Fruit fly (Drosophila melanogaster) whole organism, prepupa: ENCODE results near the gene Indy-2.
A peak's percentile ranks its signal among the peaks of the same experiment; 100 is the strongest.

ENCODE experiments used
- CG10669 ChIP-seq: fragments of 200-800 bp; sonication (Bioruptor generic); optimal IDR thresholded peaks from 3 replicates; lab custom pipeline; 2018; ENCODE audit warnings: missing biosample characterization, mild to moderate bottlenecking, missing genetic modification characterization, moderate library complexity
- CG11294 ChIP-seq: fragments of 200-800 bp; sonication (Bioruptor generic); IDR thresholded peaks from 2 replicates; pipeline ENCODE4 v1.3.6; 2022; ENCODE audit warnings: missing biosample characterization, missing genetic modification characterization
- CG11762 ChIP-seq: fragments of 200-800 bp; sonication (Bioruptor generic); optimal IDR thresholded peaks from 3 replicates; lab custom pipeline; 2016; ENCODE audit warnings: missing biosample characterization, missing genetic modification characterization; ENCODE audit not compliant: insufficient read depth
- CG15336 ChIP-seq: fragments of 200-800 bp; sonication (Bioruptor generic); IDR thresholded peaks from 2 replicates; pipeline ENCODE4 v1.3.6; 2022; ENCODE audit warnings: missing biosample characterization, missing genetic modification characterization
- CG1621 ChIP-seq: fragments of 200-800 bp; sonication (Bioruptor generic); optimal IDR thresholded peaks from 3 replicates; lab custom pipeline; 2018; ENCODE audit warnings: missing biosample characterization, mild to moderate bottlenecking, missing genetic modification characterization
- CG16779 ChIP-seq: fragments of 200-800 bp; sonication (Bioruptor generic); optimal IDR thresholded peaks from 3 replicates; lab custom pipeline; 2017; ENCODE audit warnings: missing biosample characterization, mild to moderate bottlenecking, missing genetic modification characterization
- CG3032 ChIP-seq: fragments of 200-800 bp; optimal IDR thresholded peaks from 2 replicates; lab custom pipeline; 2019; ENCODE audit warnings: missing biosample characterization, mild to moderate bottlenecking, missing genetic modification characterization, moderate library complexity
- CG32006 ChIP-seq: fragments of 200-800 bp; sonication (Bioruptor generic); optimal IDR thresholded peaks from 3 replicates; lab custom pipeline; 2017; ENCODE audit warnings: missing biosample characterization, mild to moderate bottlenecking, missing genetic modification characterization
- CG4318 ChIP-seq: fragments of 200-800 bp; sonication (Bioruptor generic); optimal IDR thresholded peaks from 3 replicates; lab custom pipeline; 2017; ENCODE audit warnings: missing biosample characterization, mild to moderate bottlenecking, missing genetic modification characterization
- CG6163 ChIP-seq: fragments of 200-800 bp; sonication (Bioruptor generic); IDR thresholded peaks from 3 replicates; pipeline ENCODE4 v1.3.6; 2022; ENCODE audit warnings: missing biosample characterization, missing genetic modification characterization
- CG6808 ChIP-seq: fragments of 200-800 bp; sonication (Bioruptor generic); optimal IDR thresholded peaks from 3 replicates; lab custom pipeline; 2017; ENCODE audit warnings: missing biosample characterization, missing genetic modification characterization, mild to moderate bottlenecking, moderate library complexity, missing genetic modification reagents
- CG6854 ChIP-seq: fragments of 200-800 bp; sonication (Bioruptor generic); optimal IDR thresholded peaks from 2 replicates; lab custom pipeline; 2017; ENCODE audit warnings: missing biosample characterization, mild to moderate bottlenecking, missing genetic modification characterization
- CG7368 ChIP-seq: fragments of 200-800 bp; sonication (Bioruptor generic); optimal IDR thresholded peaks from 3 replicates; lab custom pipeline; 2016; ENCODE audit warnings: missing biosample characterization, missing genetic modification characterization
- CG8119 ChIP-seq: fragments of 200-800 bp; sonication (Bioruptor generic); IDR thresholded peaks from 3 replicates; pipeline ENCODE4 v1.3.6; 2022; ENCODE audit warnings: missing biosample characterization, missing genetic modification characterization
- CG8319 ChIP-seq: fragments of 200-800 bp; sonication (Bioruptor generic); optimal IDR thresholded peaks from 3 replicates; lab custom pipeline; 2016; ENCODE audit warnings: missing biosample characterization, missing genetic modification characterization
- CG8632 ChIP-seq: fragments of 200-800 bp; sonication (Bioruptor generic); optimal IDR thresholded peaks from 3 replicates; lab custom pipeline; 2016; ENCODE audit warnings: missing biosample characterization, missing genetic modification characterization
- CG9139 ChIP-seq: fragments of 200-800 bp; sonication (Bioruptor generic); optimal IDR thresholded peaks from 3 replicates; lab custom pipeline; 2017; ENCODE audit warnings: missing biosample characterization, mild to moderate bottlenecking, missing genetic modification characterization
- Eip75B ChIP-seq: fragments of 200-800 bp; sonication (Bioruptor generic); optimal IDR thresholded peaks from 3 replicates; lab custom pipeline; 2016; ENCODE audit warnings: missing biosample characterization, missing genetic modification characterization
- Eip78C ChIP-seq: fragments of 200-800 bp; sonication (Bioruptor generic); peaks from one replicate; lab custom pipeline; 2016; ENCODE audit warnings: missing biosample characterization, missing genetic modification characterization
- Eip93F ChIP-seq: fragments of 200-800 bp; sonication (Bioruptor generic); optimal IDR thresholded peaks from 2 replicates; lab custom pipeline; 2016; ENCODE audit warnings: missing biosample characterization, mild to moderate bottlenecking, missing genetic modification characterization
- Ets21C ChIP-seq: fragments of 200-800 bp; sonication (Bioruptor generic); optimal IDR thresholded peaks from 3 replicates; lab custom pipeline; 2016; ENCODE audit warnings: missing biosample characterization, missing genetic modification characterization
- Ets96B ChIP-seq: fragments of 200-800 bp; optimal IDR thresholded peaks from 2 replicates; lab custom pipeline; 2019; ENCODE audit warnings: missing biosample characterization, mild to moderate bottlenecking, missing genetic modification characterization, moderate library complexity
- Gug ChIP-seq: fragments of 200-800 bp; sonication (Bioruptor generic); IDR thresholded peaks from 2 replicates; pipeline ENCODE4 v1.3.6; 2022; ENCODE audit warnings: missing biosample characterization, missing genetic modification characterization
- Hr38 ChIP-seq: sonication (Bioruptor generic); optimal IDR thresholded peaks from 2 replicates; lab custom pipeline; 2016; ENCODE audit warnings: missing biosample characterization, missing genetic modification characterization
- Hr39 ChIP-seq: fragments of 200-800 bp; sonication (Bioruptor generic); optimal IDR thresholded peaks from 2 replicates; lab custom pipeline; 2016; ENCODE audit warnings: missing biosample characterization, missing genetic modification characterization
- Lpt ChIP-seq: fragments of 200-800 bp; sonication (Bioruptor generic); optimal IDR thresholded peaks from 3 replicates; lab custom pipeline; 2016; ENCODE audit warnings: missing biosample characterization, missing genetic modification characterization
- Met ChIP-seq: fragments of 200-800 bp; sonication (Bioruptor generic); optimal IDR thresholded peaks from 3 replicates; lab custom pipeline; 2016; ENCODE audit warnings: missing biosample characterization, missing genetic modification characterization
- OdsH ChIP-seq: fragments of 200-800 bp; sonication (Bioruptor generic); optimal IDR thresholded peaks from 3 replicates; lab custom pipeline; 2016; ENCODE audit warnings: missing biosample characterization, missing genetic modification characterization
- Smox ChIP-seq: fragments of 200-800 bp; sonication (Bioruptor generic); optimal IDR thresholded peaks from 3 replicates; lab custom pipeline; 2016; ENCODE audit warnings: missing biosample characterization, missing genetic modification characterization
- Sox102F ChIP-seq: fragments of 200-800 bp; sonication (Bioruptor generic); optimal IDR thresholded peaks from 2 replicates; lab custom pipeline; 2016; ENCODE audit warnings: missing biosample characterization, mild to moderate bottlenecking, missing genetic modification characterization
- Sox14 ChIP-seq: fragments of 200-800 bp; sonication (Bioruptor generic); optimal IDR thresholded peaks from 3 replicates; lab custom pipeline; 2016; ENCODE audit warnings: missing biosample characterization, missing genetic modification characterization
- achi ChIP-seq: fragments of 200-800 bp; sonication (Bioruptor generic); optimal IDR thresholded peaks from 3 replicates; lab custom pipeline; 2016; ENCODE audit warnings: missing biosample characterization, missing genetic modification characterization
- acj6 ChIP-seq: fragments of 200-800 bp; sonication (Bioruptor generic); optimal IDR thresholded peaks from 3 replicates; lab custom pipeline; 2016; ENCODE audit warnings: missing biosample characterization, missing genetic modification characterization
- dac ChIP-seq: fragments of 200-800 bp; sonication (Bioruptor generic); optimal IDR thresholded peaks from 2 replicates; lab custom pipeline; 2017; ENCODE audit warnings: missing biosample characterization, mild to moderate bottlenecking, missing genetic modification characterization
- eg ChIP-seq: fragments of 200-800 bp; sonication (Bioruptor generic); IDR thresholded peaks from 3 replicates; pipeline ENCODE4 v1.3.6; 2022; ENCODE audit warnings: missing biosample characterization, missing genetic modification characterization
- fd59A ChIP-seq: fragments of 200-800 bp; sonication (Bioruptor generic); optimal IDR thresholded peaks from 2 replicates; lab custom pipeline; 2017; ENCODE audit warnings: missing biosample characterization, mild to moderate bottlenecking, missing genetic modification characterization, missing genetic modification reagents
- fd85E ChIP-seq: fragments of 200-800 bp; sonication (Bioruptor generic); optimal IDR thresholded peaks from 3 replicates; lab custom pipeline; 2016; ENCODE audit warnings: missing biosample characterization, missing genetic modification characterization
- fkh ChIP-seq: fragments of 200-800 bp; sonication (Bioruptor generic); optimal IDR thresholded peaks from 3 replicates; lab custom pipeline; 2017; ENCODE audit warnings: missing biosample characterization, mild to moderate bottlenecking, missing genetic modification characterization, moderate library complexity
- lz ChIP-seq: fragments of 200-800 bp; sonication (Bioruptor generic); optimal IDR thresholded peaks from 3 replicates; lab custom pipeline; 2016; ENCODE audit warnings: missing biosample characterization, missing genetic modification characterization
- net ChIP-seq: fragments of 200-800 bp; sonication (Bioruptor generic); optimal IDR thresholded peaks from 3 replicates; lab custom pipeline; 2016; ENCODE audit warnings: missing biosample characterization, missing genetic modification characterization
- pdm3 ChIP-seq: fragments of 200-800 bp; sonication (Bioruptor generic); optimal IDR thresholded peaks from 3 replicates; lab custom pipeline; 2016; ENCODE audit warnings: missing biosample characterization, missing genetic modification characterization
- spab ChIP-seq: fragments of 200-800 bp; sonication (Bioruptor generic); optimal IDR thresholded peaks from 2 replicates; lab custom pipeline; 2017; ENCODE audit warnings: missing biosample characterization, mild to moderate bottlenecking, missing genetic modification characterization, missing genetic modification reagents
- ss ChIP-seq, 2 experiments: fragments of 200-800 bp; sonication (Bioruptor generic); optimal IDR thresholded peaks; 2 replicates in 1 of 2; 3 replicates in 1 of 2; lab custom pipeline; 2017 to 2018; ENCODE audit warnings: mild to moderate bottlenecking in 2 of 2, missing biosample characterization in 2 of 2, missing genetic modification characterization in 2 of 2, moderate library complexity in 1 of 2
- svp ChIP-seq: fragments of 200-800 bp; sonication (Bioruptor generic); peaks from one replicate; lab custom pipeline; 2016; ENCODE audit warnings: missing biosample characterization, missing genetic modification characterization
- topi ChIP-seq: fragments of 200-800 bp; sonication (Bioruptor generic); optimal IDR thresholded peaks from 3 replicates; lab custom pipeline; 2016; ENCODE audit warnings: missing biosample characterization, missing genetic modification characterization
- vri ChIP-seq: fragments of 200-800 bp; sonication (Bioruptor generic); optimal IDR thresholded peaks from 3 replicates; lab custom pipeline; 2016; ENCODE audit warnings: missing biosample characterization, mild to moderate bottlenecking, missing genetic modification characterization

The Indy-2 gene

DNA sequence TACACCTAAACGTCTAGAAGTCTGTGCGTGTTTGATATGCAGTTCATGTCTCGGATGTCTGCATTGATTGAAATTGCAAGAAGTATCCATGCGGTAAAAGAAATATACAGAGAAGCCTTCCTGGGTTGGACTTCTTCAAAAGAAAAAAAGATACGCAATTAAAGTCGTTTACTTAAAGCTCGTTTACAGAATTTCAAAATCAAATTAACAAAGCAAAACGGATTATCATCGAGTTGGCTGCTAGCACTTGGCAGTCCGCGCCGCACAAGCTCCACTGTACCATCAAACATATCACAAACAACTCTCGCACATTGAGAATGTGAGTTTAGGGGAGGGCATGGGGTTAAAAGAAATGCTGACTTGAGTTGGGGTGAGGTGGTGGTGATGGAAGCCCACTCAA is 44.1 kb upstream of the Indy-2 start (continued):
- TF ChIP-seq CG11294 (GFP tag; lab: Robert Waterston, UW) (peak; percentile 46), CG32006 (GFP tag; lab: Kevin White, UChicago) (peak; percentile 72), CG1621 (tag; lab: Kevin White, UChicago) (peak; percentile 57), eg (GFP tag; lab: Robert Waterston, UW) (peak; percentile 77), CG6808 (peak; percentile 60), OdsH (GFP tag; lab: Kevin White, UChicago) (peak; percentile 76), Eip78C (GFP tag; lab: Kevin White, UChicago) (peak; percentile 87), dac (GFP tag; lab: Kevin White, UChicago) (peak; percentile 33), achi (GFP tag; lab: Kevin White, UChicago) (peak; percentile 77), net (GFP tag; lab: Kevin White, UChicago) (peak; percentile 66), Lpt (GFP tag; lab: Kevin White, UChicago) (peak; percentile 76), Hr39 (GFP tag; lab: Kevin White, UChicago) (peak; percentile 76), Met (GFP tag; lab: Kevin White, UChicago) (peak; percentile 70), Smox (GFP tag; lab: Kevin White, UChicago) (peak; percentile 55), CG11762 (GFP tag; lab: Kevin White, UChicago) (peak; percentile 10), CG8119 (GFP tag; lab: Robert Waterston, UW) (peak; percentile 76), Sox14 (GFP tag; lab: Kevin White, UChicago) (peak; percentile 80), CG8319 (GFP tag; lab: Kevin White, UChicago) (peak; percentile 20), Ets21C (GFP tag; lab: Kevin White, UChicago) (peak; percentile 40), lz (GFP tag; lab: Kevin White, UChicago) (peak; percentile 62), CG6163 (GFP tag; lab: Robert Waterston, UW) (peak; percentile 85)
- TF ChIP-seq, all 60 proteins: peak for 54

dm6 chr3R:19999474-19999873 is 43.1 kb upstream of the Indy-2 start:
- peak; percentile 73 for TF ChIP-seq Met (GFP tag; lab: Kevin White, UChicago)
- TF ChIP-seq CG11294 (GFP tag; lab: Robert Waterston, UW) = peak; percentile 58
- peak; percentile 72 for TF ChIP-seq svp (GFP tag; lab: Kevin White, UChicago)
- TF ChIP-seq CG8632 (GFP tag; lab: Kevin White, UChicago) = peak; percentile 79
- peak; percentile 86 for TF ChIP-seq CG15336 (GFP tag; lab: Robert Waterston, UW)
- TF ChIP-seq fkh (GFP tag; lab: Kevin White, UChicago) = no peak
- TF ChIP-seq Ets96B = peak; percentile 85
- TF ChIP-seq Hr39 (GFP tag; lab: Kevin White, UChicago) = peak; percentile 60
- TF ChIP-seq dac (GFP tag; lab: Kevin White, UChicago) = peak; percentile 32
- peak; percentile 56 for TF ChIP-seq Sox14 (GFP tag; lab: Kevin White, UChicago)
- peak; percentile 64 for TF ChIP-seq CG4318 (GFP tag; lab: Kevin White, UChicago)
- no peak for TF ChIP-seq Hr38 (GFP tag; lab: Kevin White, UChicago)
- TF ChIP-seq fd85E (GFP tag; lab: Kevin White, UChicago) = no peak
- peak; percentile 80 for TF ChIP-seq CG6163 (GFP tag; lab: Robert Waterston, UW)
- TF ChIP-seq CG16779 (tag; lab: Kevin White, UChicago) = peak; percentile 46
- TF ChIP-seq topi (GFP tag; lab: Kevin White, UChicago) = peak; percentile 67
- TF ChIP-seq CG8119 (GFP tag; lab: Robert Waterston, UW) = peak; percentile 92
- peak; percentile 73 for TF ChIP-seq Smox (GFP tag; lab: Kevin White, UChicago)
- TF ChIP-seq vri (GFP tag; lab: Kevin White, UChicago) = peak; percentile 40
- TF ChIP-seq Ets21C (GFP tag; lab: Kevin White, UChicago) = peak; percentile 33
- TF ChIP-seq Lpt (GFP tag; lab: Kevin White, UChicago) = peak; percentile 78
- peak; percentile 76 for TF ChIP-seq pdm3 (GFP tag; lab: Kevin White, UChicago)
- peak; percentile 72 for TF ChIP-seq Sox102F (GFP tag; lab: Kevin White, UChicago)
- peak; percentile 83 for TF ChIP-seq CG3032 (tag; lab: Kevin White, UChicago)
- no peak for TF ChIP-seq Eip93F (GFP tag; lab: Kevin White, UChicago)
- TF ChIP-seq Gug = peak; percentile 73; the same call in 1 of the 2 replicates
- peak; percentile 87 for TF ChIP-seq acj6 (GFP tag; lab: Kevin White, UChicago)
- TF ChIP-seq CG1621 (tag; lab: Kevin White, UChicago) = peak; percentile 56
- TF ChIP-seq CG10669 = peak; percentile 76
- TF ChIP-seq OdsH (GFP tag; lab: Kevin White, UChicago) = peak; percentile 85
- TF ChIP-seq CG7368 (GFP tag; lab: Kevin White, UChicago) = peak; percentile 62
- TF ChIP-seq ss (GFP tag; optimal IDR thresholded peaks at IDR 0.05; lab: Kevin White, UChicago) = peak; percentile 20 to 54
- TF ChIP-seq fd59A (GFP tag; lab: Kevin White, UChicago) = peak; percentile 60
- peak; percentile 52 for TF ChIP-seq CG9139 (GFP tag; lab: Kevin White, UChicago)
- TF ChIP-seq CG32006 (GFP tag; lab: Kevin White, UChicago) = peak; percentile 87
- peak; percentile 62 for TF ChIP-seq lz (GFP tag; lab: Kevin White, UChicago)
- TF ChIP-seq spab = peak; percentile 64
- peak; percentile 88 for TF ChIP-seq eg (GFP tag; lab: Robert Waterston, UW)
- TF ChIP-seq Eip75B (GFP tag; lab: Kevin White, UChicago) = peak; percentile 58
- peak; percentile 17 for TF ChIP-seq CG6854 (GFP tag; lab: Kevin White, UChicago)
- TF ChIP-seq CG6808 = peak; percentile 73
